Fruit fly (Drosophila melanogaster) whole organism, embryonic: ENCODE results near the gene Pdi.

Experiments
- Ada2b ChIP-seq: fragments of 200-800 bp; sonication (Bioruptor generic); IDR thresholded peaks from 2 replicates; pipeline ENCODE4 v1.3.6; 2022; ENCODE audit warnings: missing biosample characterization, missing genetic modification characterization
- Atf6 ChIP-seq: fragments of 200-800 bp; sonication (Bioruptor generic); IDR thresholded peaks from 2 replicates; pipeline ENCODE4 v1.3.6; 2022; ENCODE audit warnings: missing biosample characterization, missing genetic modification characterization
- CG10267 ChIP-seq: fragments of 200-800 bp; sonication (Bioruptor generic); optimal IDR thresholded peaks from 2 replicates; lab custom pipeline; 2018; ENCODE audit warnings: missing biosample characterization, mild to moderate bottlenecking, missing genetic modification characterization, moderate library complexity
- CG11456 ChIP-seq: fragments of 200-800 bp; sonication (Bioruptor generic); IDR thresholded peaks from 3 replicates; pipeline ENCODE4 v1.3.6; 2022; ENCODE audit warnings: missing biosample characterization, missing genetic modification characterization
- CG11504 ChIP-seq: fragments of 200-800 bp; sonication (Bioruptor generic); optimal IDR thresholded peaks from 3 replicates; lab custom pipeline; 2019; ENCODE audit warnings: missing biosample characterization, mild to moderate bottlenecking, missing genetic modification characterization, moderate library complexity
- CG12104 ChIP-seq: fragments of 200-800 bp; sonication (Bioruptor generic); optimal IDR thresholded peaks from 3 replicates; lab custom pipeline; 2016; ENCODE audit warnings: missing biosample characterization, missing genetic modification characterization
- CG12659 ChIP-seq: fragments of 200-800 bp; sonication (Bioruptor generic); optimal IDR thresholded peaks from 3 replicates; lab custom pipeline; 2017; ENCODE audit warnings: mild to moderate bottlenecking, missing biosample characterization, missing genetic modification reagents, missing genetic modification characterization
- CG14441 ChIP-seq: fragments of 200-800 bp; sonication (Bioruptor generic); IDR thresholded peaks from 2 replicates; pipeline ENCODE4 v1.3.6; 2022; ENCODE audit warnings: missing biosample characterization, missing genetic modification characterization
- CG14965 ChIP-seq: fragments of 200-800 bp; sonication (Bioruptor generic); optimal IDR thresholded peaks from 2 replicates; lab custom pipeline; 2016; ENCODE audit warnings: missing biosample characterization, missing genetic modification characterization, borderline replicate concordance
- CG17912 ChIP-seq: fragments of 200-800 bp; sonication (Bioruptor generic); optimal IDR thresholded peaks from 2 replicates; lab custom pipeline; 2018; ENCODE audit warnings: missing biosample characterization, mild to moderate bottlenecking, missing genetic modification characterization
- CG18476 ChIP-seq: fragments of 200-800 bp; sonication (Bioruptor generic); optimal IDR thresholded peaks from 2 replicates; lab custom pipeline; 2016; ENCODE audit warnings: missing biosample characterization, mild to moderate bottlenecking, missing genetic modification characterization
- CG18764 ChIP-seq: fragments of 200-800 bp; sonication (Bioruptor generic); optimal IDR thresholded peaks from 3 replicates; lab custom pipeline; 2016; ENCODE audit warnings: missing biosample characterization, missing genetic modification characterization
- CG2678 ChIP-seq: fragments of 200-800 bp; sonication (Bioruptor generic); optimal IDR thresholded peaks from 3 replicates; lab custom pipeline; 2019; ENCODE audit warnings: missing biosample characterization, mild to moderate bottlenecking, missing genetic modification characterization, moderate library complexity
- CG33213 ChIP-seq: fragments of 200-800 bp; sonication (Bioruptor generic); optimal IDR thresholded peaks from 3 replicates; lab custom pipeline; 2016; ENCODE audit warnings: missing biosample characterization, missing genetic modification characterization
- CG4404 ChIP-seq: fragments of 200-800 bp; sonication (Bioruptor generic); IDR thresholded peaks from 2 replicates; pipeline ENCODE4 v1.3.6; 2022; ENCODE audit warnings: missing biosample characterization, missing genetic modification characterization
- CG6254 ChIP-seq: fragments of 200-800 bp; sonication (Bioruptor generic); optimal IDR thresholded peaks from 3 replicates; lab custom pipeline; 2017; ENCODE audit warnings: mild to moderate bottlenecking, missing biosample characterization, missing genetic modification reagents, missing genetic modification characterization
- CG6683 ChIP-seq: fragments of 200-800 bp; sonication (Bioruptor generic); optimal IDR thresholded peaks from 2 replicates; lab custom pipeline; 2017; ENCODE audit warnings: missing biosample characterization, mild to moderate bottlenecking, missing genetic modification characterization, missing genetic modification reagents
- CG6791 ChIP-seq: fragments of 200-800 bp; sonication (Bioruptor generic); IDR thresholded peaks from 3 replicates; pipeline ENCODE4 v1.3.6; 2022; ENCODE audit warnings: missing biosample characterization, missing genetic modification characterization; ENCODE audit not compliant: partially characterized antibody
- CG8944 ChIP-seq: fragments of 200-800 bp; sonication (Bioruptor generic); optimal IDR thresholded peaks from 3 replicates; lab custom pipeline; 2016; ENCODE audit warnings: missing biosample characterization, missing genetic modification characterization
- CTCF ChIP-seq: fragments of 200-800 bp; sonication (Bioruptor generic); optimal IDR thresholded peaks from 2 replicates; lab custom pipeline; 2017; ENCODE audit warnings: missing biosample characterization, mild to moderate bottlenecking, missing genetic modification characterization, moderate library complexity
- CrebB ChIP-seq: fragments of 200-800 bp; sonication (Bioruptor generic); optimal IDR thresholded peaks from 3 replicates; lab custom pipeline; 2018; ENCODE audit warnings: missing biosample characterization, mild to moderate bottlenecking, missing genetic modification characterization
- D ChIP-seq, 2 experiments: fragments of 200-800 bp in 1 of 2; fragments of >200 bp in 1 of 2; sonication (Bioruptor generic) in 1 of 2; optimal IDR thresholded peaks; 2 replicates in 1 of 2; 3 replicates in 1 of 2; lab custom pipeline; 2017; ENCODE audit warnings: mild to moderate bottlenecking in 1 of 2, missing biosample characterization in 1 of 2, missing genetic modification characterization in 1 of 2, missing genetic modification reagents in 1 of 2
- Doc2 ChIP-seq: fragments of 200-800 bp; sonication (Bioruptor generic); IDR thresholded peaks from 2 replicates; pipeline ENCODE4 v1.3.6; 2022; ENCODE audit warnings: missing biosample characterization, missing genetic modification characterization
- Hey ChIP-seq: fragments of 200-800 bp; sonication (Bioruptor generic); optimal IDR thresholded peaks from 3 replicates; lab custom pipeline; 2018; ENCODE audit warnings: missing biosample characterization, mild to moderate bottlenecking, missing genetic modification characterization
- HmgD ChIP-seq: fragments of 200-800 bp; sonication (Bioruptor generic); optimal IDR thresholded peaks from 3 replicates; lab custom pipeline; 2016; ENCODE audit warnings: missing biosample characterization, missing genetic modification characterization
- Hr78 ChIP-seq, 2 experiments: fragments of 200-800 bp in 1 of 2; fragments of >200 bp in 1 of 2; sonication (Bioruptor generic) in 1 of 2; optimal IDR thresholded peaks; 2 replicates each; lab custom pipeline; 2017 to 2019; ENCODE audit warnings: missing biosample characterization in 2 of 2, missing genetic modification characterization in 2 of 2, mild to moderate bottlenecking in 1 of 2, moderate library complexity in 1 of 2
- NC2α ChIP-seq: fragments of 200-800 bp; sonication (Bioruptor generic); optimal IDR thresholded peaks from 2 replicates; lab custom pipeline; 2016; ENCODE audit warnings: missing biosample characterization, missing genetic modification characterization
- Neu2 ChIP-seq: fragments of 200-800 bp; sonication (Bioruptor generic); optimal IDR thresholded peaks from 3 replicates; lab custom pipeline; 2016; ENCODE audit warnings: missing biosample characterization, missing genetic modification characterization, borderline replicate concordance
- Nf-YC ChIP-seq: fragments of 200-800 bp; optimal IDR thresholded peaks from 3 replicates; lab custom pipeline; 2019; ENCODE audit warnings: missing biosample characterization, mild to moderate bottlenecking, missing genetic modification characterization, moderate library complexity
- Oli ChIP-seq: fragments of 200-800 bp; sonication (Bioruptor generic); optimal IDR thresholded peaks from 2 replicates; lab custom pipeline; 2018; ENCODE audit warnings: missing biosample characterization, mild to moderate bottlenecking, missing genetic modification characterization, moderate library complexity
- Pdp1 ChIP-seq, 2 experiments: fragments of 200-800 bp; sonication (Bioruptor generic); optimal IDR thresholded peaks; 3 replicates each; lab custom pipeline; 2016; ENCODE audit warnings: missing biosample characterization in 2 of 2, missing genetic modification characterization in 2 of 2, mild to moderate bottlenecking in 1 of 2, moderate library complexity in 1 of 2
- Sox102F ChIP-seq: fragments of 200-800 bp; sonication (Bioruptor generic); optimal IDR thresholded peaks from 2 replicates; lab custom pipeline; 2018; ENCODE audit warnings: missing biosample characterization, mild to moderate bottlenecking, missing genetic modification characterization, moderate library complexity
- Vsx1 ChIP-seq: fragments of 200-800 bp; sonication (Bioruptor generic); optimal IDR thresholded peaks from 2 replicates; lab custom pipeline; 2017; ENCODE audit warnings: missing biosample characterization, mild to moderate bottlenecking, missing genetic modification characterization, missing genetic modification reagents
- abd-A ChIP-seq: fragments of 200-800 bp; sonication (Bioruptor generic); optimal IDR thresholded peaks from 3 replicates; lab custom pipeline; 2019; ENCODE audit warnings: missing biosample characterization, mild to moderate bottlenecking, missing genetic modification characterization, moderate library complexity
- al ChIP-seq: fragments of 200-800 bp; sonication (Bioruptor generic); IDR thresholded peaks from 2 replicates; pipeline ENCODE4 v1.3.6; 2022; ENCODE audit warnings: missing biosample characterization, missing genetic modification characterization
- bcd ChIP-seq: fragments of 200-800 bp; sonication (Bioruptor generic); optimal IDR thresholded peaks from 2 replicates; lab custom pipeline; 2017; ENCODE audit warnings: missing biosample characterization, mild to moderate bottlenecking, missing genetic modification characterization
- dmrt11E ChIP-seq: fragments of 200-800 bp; sonication (Bioruptor generic); optimal IDR thresholded peaks from 3 replicates; lab custom pipeline; 2018; ENCODE audit warnings: missing biosample characterization, mild to moderate bottlenecking, missing genetic modification characterization, moderate library complexity
- ind ChIP-seq: fragments of 200-800 bp; sonication (Bioruptor generic); optimal IDR thresholded peaks from 3 replicates; lab custom pipeline; 2016; ENCODE audit warnings: missing biosample characterization, missing genetic modification characterization
- lmd ChIP-seq: fragments of 200-800 bp; sonication (Bioruptor generic); IDR thresholded peaks from 2 replicates; pipeline ENCODE4 v1.3.6; 2022; ENCODE audit warnings: missing biosample characterization, missing genetic modification characterization
- nerfin-2 ChIP-seq: fragments of 200-800 bp; sonication (Bioruptor generic); IDR thresholded peaks from 2 replicates; pipeline ENCODE4 v1.3.6; 2022; ENCODE audit warnings: missing biosample characterization, missing genetic modification characterization; ENCODE audit not compliant: partially characterized antibody
- otp ChIP-seq: fragments of 200-800 bp; sonication (Bioruptor generic); IDR thresholded peaks from 3 replicates; pipeline ENCODE4, ENCODE4 v1.3.6; 2022; ENCODE audit warnings: missing biosample characterization, missing genetic modification characterization
- psq ChIP-seq: fragments of 200-800 bp; sonication (Bioruptor generic); optimal IDR thresholded peaks from 2 replicates; lab custom pipeline; 2017; ENCODE audit warnings: missing biosample characterization, missing genetic modification characterization
- scrt ChIP-seq: fragments of 200-800 bp; sonication (Bioruptor generic); optimal IDR thresholded peaks from 2 replicates; lab custom pipeline; 2018; ENCODE audit warnings: missing biosample characterization, mild to moderate bottlenecking, missing genetic modification characterization, moderate library complexity
- sob ChIP-seq: fragments of 200-800 bp; sonication (Bioruptor generic); IDR thresholded peaks from 2 replicates; pipeline ENCODE4 v1.3.6; 2022; ENCODE audit warnings: missing biosample characterization, missing genetic modification characterization
- stc ChIP-seq: fragments of 200-800 bp; sonication (Bioruptor generic); IDR thresholded peaks from 2 replicates; pipeline ENCODE4 v1.3.6; 2022; ENCODE audit warnings: missing biosample characterization, missing genetic modification characterization
- yki ChIP-seq: fragments of >200 bp; optimal IDR thresholded peaks from 3 replicates; lab custom pipeline; 2018

The Pdi gene

DNA sequence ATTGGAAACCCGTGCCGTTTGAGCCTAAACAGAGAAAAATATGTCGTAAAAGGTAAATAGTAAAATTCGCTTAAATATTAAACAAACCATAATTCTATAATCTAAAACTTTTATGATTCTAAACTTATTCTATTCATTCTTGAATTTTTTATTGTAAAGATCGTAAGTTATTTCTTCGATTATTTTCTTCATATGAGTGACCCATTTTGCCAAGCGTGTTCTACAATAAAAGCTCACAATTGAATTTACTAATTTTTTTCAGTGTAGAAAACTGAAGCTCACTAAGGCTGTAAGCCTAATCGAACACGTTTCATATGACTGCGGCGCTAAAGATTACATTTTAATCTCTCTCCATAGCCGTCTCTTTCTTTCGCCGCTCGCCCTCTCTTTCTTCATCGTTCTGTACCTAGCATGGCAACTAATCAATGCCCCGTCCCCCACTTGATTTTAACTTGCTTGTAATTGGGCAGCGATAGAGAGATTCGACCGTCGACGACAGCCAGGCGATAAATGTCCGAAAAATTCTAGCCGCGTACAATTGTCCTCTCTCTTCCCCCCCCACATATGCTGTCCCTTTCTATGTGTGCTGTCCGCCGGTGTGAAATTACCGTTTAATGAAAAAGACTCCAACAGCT lies 29.2 kb upstream of the Pdi start (continued):
- TF ChIP-seq ind (GFP tag; lab: Kevin White, UChicago) = peak; percentile 39
- peak; percentile 46 for TF ChIP-seq CG6254 (GFP tag; lab: Kevin White, UChicago)
- peak; percentile 5; the same call in 1 of the 2 replicates for TF ChIP-seq stc (GFP tag; lab: Robert Waterston, UW)
- TF ChIP-seq CG33213 = no peak
- TF ChIP-seq CG17912 (GFP tag; lab: Kevin White, UChicago) = no peak
- no peak for TF ChIP-seq CG6791
- peak; percentile 87 for TF ChIP-seq Nf-YC
- no peak for TF ChIP-seq Atf6 (GFP tag; lab: Robert Waterston, UW)
- peak; percentile 29 for TF ChIP-seq dmrt11E (tag; lab: Kevin White, UChicago)
- TF ChIP-seq CG11504 (tag; lab: Kevin White, UChicago) = peak; percentile 24
- no peak for TF ChIP-seq CG18476 (GFP tag; lab: Kevin White, UChicago)
- TF ChIP-seq HmgD (GFP tag; lab: Kevin White, UChicago) = no peak
- peak; percentile 17 for TF ChIP-seq Vsx1 (GFP tag; lab: Kevin White, UChicago)
- TF ChIP-seq nerfin-2 (GFP tag; lab: Robert Waterston, UW) = no peak
- TF ChIP-seq Pdp1 (GFP tag; optimal IDR thresholded peaks at IDR 0.05; lab: Kevin White, UChicago) = no peak
- peak; percentile 28 for TF ChIP-seq CG12104
- no peak for TF ChIP-seq sob (GFP tag; lab: Robert Waterston, UW)
- no peak for TF ChIP-seq D (optimal IDR thresholded peaks at IDR 0.05; lab: Kevin White, UChicago)
- TF ChIP-seq D (GFP tag; optimal IDR thresholded peaks at IDR 0.05; lab: Kevin White, UChicago) = peak; percentile 31
- TF ChIP-seq yki = no peak
- TF ChIP-seq CG18764 (GFP tag; lab: Kevin White, UChicago) = peak; percentile 17
- TF ChIP-seq Ada2b (GFP tag; lab: Robert Waterston, UW) = no peak
- peak; percentile 33 for TF ChIP-seq Oli (tag; lab: Kevin White, UChicago)
- TF ChIP-seq otp (GFP tag; lab: Robert Waterston, UW) = no peak
- TF ChIP-seq psq (GFP tag; lab: Kevin White, UChicago) = no peak
- peak; percentile 10 for TF ChIP-seq CG2678
- peak; percentile 14 for TF ChIP-seq abd-A (tag; lab: Kevin White, UChicago)
- no peak for TF ChIP-seq NC2α
- TF ChIP-seq CG10267 (tag; lab: Kevin White, UChicago) = peak; percentile 14
- no peak for TF ChIP-seq CG8944 (GFP tag; lab: Kevin White, UChicago)
- no peak for TF ChIP-seq scrt (GFP tag; lab: Kevin White, UChicago)
- no peak for TF ChIP-seq CTCF (GFP tag; lab: Kevin White, UChicago)
- TF ChIP-seq CG6683 = no peak
- TF ChIP-seq al = no peak
- peak; percentile 4 for TF ChIP-seq bcd (GFP tag; lab: Kevin White, UChicago)
- 0 out of 2 replicates have a peak, but pooled peaks have one; percentile 20 for TF ChIP-seq Doc2 (GFP tag; lab: Robert Waterston, UW)
- no peak for TF ChIP-seq Neu2 (GFP tag; lab: Kevin White, UChicago)
- TF ChIP-seq Sox102F = peak; percentile 8
- no peak for TF ChIP-seq CrebB (tag; lab: Kevin White, UChicago)
- no peak for TF ChIP-seq CG14965 (GFP tag; lab: Kevin White, UChicago)

DNA sequence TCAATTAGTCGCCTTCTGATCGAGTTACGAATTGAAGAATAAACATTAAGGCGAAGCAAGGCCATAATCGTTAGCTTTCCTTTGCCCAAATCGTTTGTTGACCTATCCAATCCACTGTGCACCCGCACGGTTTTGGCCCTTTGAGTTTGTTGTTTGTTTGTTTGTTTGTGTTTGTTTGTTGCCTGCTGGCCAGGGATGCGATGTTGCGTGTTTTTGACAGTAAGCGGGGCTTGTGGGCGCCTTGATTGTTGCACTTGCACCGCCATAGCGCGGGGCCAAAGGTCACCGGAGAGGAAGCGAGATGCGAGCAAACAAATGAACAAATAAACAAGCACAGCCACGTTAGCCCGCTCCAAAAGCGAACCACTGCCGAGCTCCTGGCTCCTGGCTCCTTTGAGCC lies 27.2 kb upstream of the Pdi start:
- TF ChIP-seq CG11456 (GFP tag; lab: Robert Waterston, UW) (0 out of 3 replicates have a peak, but pooled peaks have one; percentile 51), Hr78 (GFP tag; optimal IDR thresholded peaks at IDR 0.05; lab: Kevin White, UChicago) (peak in 1 of 2 experiments; percentile 52), otp (GFP tag; lab: Robert Waterston, UW) (0 out of 3 replicates have a peak, but pooled peaks have one; percentile 11), CG4404 (GFP tag; lab: Robert Waterston, UW) (0 out of 2 replicates have a peak, but pooled peaks have one; percentile 19), lmd (GFP tag; lab: Robert Waterston, UW) (0 out of 2 replicates have a peak, but pooled peaks have one; percentile 14), Hey (tag; lab: Kevin White, UChicago) (no peak), CG14441 (GFP tag; lab: Robert Waterston, UW) (0 out of 2 replicates have a peak, but pooled peaks have one; percentile 18), CG12659 (no peak)
